Worm (Caenorhabditis elegans) whole organism, L2 larva: Measurements from ENCODE around the gene max-2.

Source experiments
- alr-1 ChIP-seq: fragments of 150-350 bp; optimal IDR thresholded peaks from 2 replicates; lab custom pipeline; 2014; ENCODE audit warnings: missing biosample characterization, missing genetic modification characterization
- ceh-16 ChIP-seq: fragments of 150-350 bp; optimal IDR thresholded peaks from 2 replicates; lab custom pipeline; 2014; ENCODE audit warnings: missing biosample characterization, missing genetic modification characterization
- ceh-82 ChIP-seq: fragments of 150-350 bp; optimal IDR thresholded peaks from 2 replicates; lab custom pipeline; 2014; ENCODE audit warnings: missing biosample characterization, missing genetic modification characterization
- elt-3 ChIP-seq: sonication (generic microtip); optimal IDR thresholded peaks from 2 replicates; lab custom pipeline; 2017; ENCODE audit warnings: missing biosample characterization, missing genetic modification characterization
- lin-11 ChIP-seq: fragments of 150-350 bp; sonication (generic microtip); optimal IDR thresholded peaks from 2 replicates; lab custom pipeline; 2014; ENCODE audit warnings: missing biosample characterization, missing genetic modification characterization, inconsistent platforms, mixed read lengths
- lin-39 ChIP-seq: fragments of 150-350 bp; optimal IDR thresholded peaks from 2 replicates; lab custom pipeline; 2014; ENCODE audit warnings: missing biosample characterization, missing genetic modification reagents, missing genetic modification characterization
- nhr-129 ChIP-seq: fragments of 150-350 bp; optimal IDR thresholded peaks from 2 replicates; lab custom pipeline; 2014; ENCODE audit warnings: missing biosample characterization, missing genetic modification characterization
- nhr-77 ChIP-seq: fragments of 150-350 bp; optimal IDR thresholded peaks from 2 replicates; lab custom pipeline; 2014; ENCODE audit warnings: missing biosample characterization, missing genetic modification characterization
- skn-1 ChIP-seq: sonication (generic microtip); optimal IDR thresholded peaks from 2 replicates; lab custom pipeline; 2017; ENCODE audit warnings: missing biosample characterization, missing genetic modification characterization
- snpc-4 ChIP-seq: fragments of 150-350 bp; optimal IDR thresholded peaks from 2 replicates; lab custom pipeline; 2014; ENCODE audit warnings: missing biosample characterization, missing genetic modification characterization
- unc-39 ChIP-seq: fragments of 150-350 bp; optimal IDR thresholded peaks from 2 replicates; lab custom pipeline; 2014; ENCODE audit warnings: missing biosample characterization, missing genetic modification characterization
- ztf-1 ChIP-seq: fragments of 200-800 bp; sonication (Bioruptor generic); conservative IDR thresholded peaks from 2 replicates; pipeline ENCODE4 v1.3.6; 2022; ENCODE audit warnings: missing genetic modification characterization, missing compliant biosample characterization
- ztf-11 ChIP-seq: sonication (generic microtip); optimal IDR thresholded peaks from 2 replicates; lab custom pipeline; 2017; ENCODE audit warnings: missing biosample characterization, missing genetic modification characterization
- ztf-4 ChIP-seq: fragments of 150-350 bp; optimal IDR thresholded peaks from 2 replicates; lab custom pipeline; 2014; ENCODE audit warnings: missing biosample characterization, missing genetic modification characterization

- TF ChIP-seq lin-39 (tag; lab: Kevin White, UChicago) (no peak), nhr-77 (tag; lab: Kevin White, UChicago) (no peak), ztf-4 (no peak), ceh-82 (tag; lab: Kevin White, UChicago) (no peak), ztf-1 (GFP tag; lab: Robert Waterston, UW) (no peak), ztf-11 (tag; lab: Kevin White, UChicago) (no peak), unc-39 (tag; lab: Kevin White, UChicago) (no peak), ceh-16 (no peak), lin-11 (tag; lab: Kevin White, UChicago) (no peak), snpc-4 (tag; lab: Kevin White, UChicago) (no peak), skn-1 (no peak), alr-1 (no peak), nhr-129 (tag; lab: Kevin White, UChicago) (no peak), elt-3 (no peak)
Measured at ce11 chrII:12965538-12965588, 60.3 kb downstream of the max-2 start, which contains the start of gene ptr-18.
